Fruit fly (Drosophila melanogaster): Measurements from ENCODE around the gene Vav.

DNA sequence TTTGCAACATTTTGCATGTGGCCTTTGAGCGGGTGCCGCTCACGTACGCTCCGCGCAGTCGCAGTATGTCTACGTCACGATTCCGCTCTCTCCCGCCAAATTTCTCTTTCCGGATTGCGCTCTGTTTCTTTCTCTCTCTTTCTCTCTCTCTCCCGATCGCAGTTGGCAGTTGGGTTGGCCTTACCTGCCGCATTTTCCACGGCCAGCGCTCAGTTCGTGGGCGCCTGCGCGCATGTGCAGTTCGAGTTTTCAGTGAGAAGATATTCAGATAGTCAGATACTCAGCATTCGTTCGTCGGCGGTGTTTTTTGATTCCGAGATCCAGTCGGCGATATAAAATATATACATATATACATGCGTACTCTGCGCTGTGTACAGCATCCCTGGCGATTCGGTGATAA lies 41.2 kb upstream of the Vav start, which contains the start of gene CG7884:
- no peak for TF ChIP-seq cic (GFP tag; optimal IDR thresholded peaks at IDR 0.05)
- TF ChIP-seq kay (GFP tag; ENCODE audit: borderline replicate concordance), result no peak
- no peak for TF ChIP-seq Mnt (GFP tag; optimal IDR thresholded peaks at IDR 0.05)
- no peak for TF ChIP-seq pad (GFP tag; optimal IDR thresholded peaks at IDR 0.05)
- no peak for TF ChIP-seq CG11617 (GFP tag; optimal IDR thresholded peaks at IDR 0.05)
- TF ChIP-seq ovo (GFP tag; optimal IDR thresholded peaks at IDR 0.05), result no peak
- no peak for TF ChIP-seq toe (GFP tag; optimal IDR thresholded peaks at IDR 0.05)
- TF ChIP-seq CG33017 (tag; optimal IDR thresholded peaks at IDR 0.05), result no peak
- TF ChIP-seq tj (GFP tag; optimal IDR thresholded peaks at IDR 0.05), result no peak
- TF ChIP-seq Hr96 (GFP tag; optimal IDR thresholded peaks at IDR 0.05), result no peak
- no peak for TF ChIP-seq bab1 (GFP tag; optimal IDR thresholded peaks at IDR 0.05)
- no peak for TF ChIP-seq Crg-1 (GFP tag; optimal IDR thresholded peaks at IDR 0.05)

Measured in whole organism, adult.